Worm (Caenorhabditis elegans): Measurements from ENCODE around the gene fbxb-30.
A peak's percentile ranks its signal among the peaks of the same experiment; 100 is the strongest.
"Not testable (repeated sequence)": the region's sequence is repeated elsewhere in the genome, so short reads cannot be mapped to it uniquely, and the experiment has no call there.

fbxb-30 gene

DNA sequence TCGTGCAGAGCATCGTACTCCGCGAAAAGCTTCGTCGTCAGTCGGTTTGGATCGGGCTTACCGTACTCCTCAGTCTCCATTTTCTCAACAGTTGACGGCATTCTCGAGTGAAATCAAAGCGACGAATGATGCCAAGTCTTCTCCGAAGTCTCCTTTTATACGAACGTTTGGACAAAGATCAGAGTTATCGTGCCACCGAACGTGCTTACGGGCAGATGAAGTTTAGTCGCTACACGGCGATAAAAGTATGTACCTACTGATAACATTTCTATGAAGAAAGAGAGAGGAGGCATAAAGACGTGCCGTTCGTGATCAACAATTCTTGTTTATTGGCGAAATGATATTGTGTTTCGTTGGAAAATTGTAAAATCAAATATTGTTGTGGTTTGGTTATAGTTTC is 5.1 kb upstream of the fbxb-30 start, which contains the start of gene F45D11.14:
F45D11.14 (minus strand) TSS at position 101 of the 400 bp plus-strand sequence.
- TF ChIP-seq bed-3 (GFP tag; optimal IDR thresholded peaks at IDR 0.05); pha-4 (tag; optimal IDR thresholded peaks at IDR 0.05); nhr-28 (tag; optimal IDR thresholded peaks at IDR 0.05): not testable (repeated sequence)

DNA sequence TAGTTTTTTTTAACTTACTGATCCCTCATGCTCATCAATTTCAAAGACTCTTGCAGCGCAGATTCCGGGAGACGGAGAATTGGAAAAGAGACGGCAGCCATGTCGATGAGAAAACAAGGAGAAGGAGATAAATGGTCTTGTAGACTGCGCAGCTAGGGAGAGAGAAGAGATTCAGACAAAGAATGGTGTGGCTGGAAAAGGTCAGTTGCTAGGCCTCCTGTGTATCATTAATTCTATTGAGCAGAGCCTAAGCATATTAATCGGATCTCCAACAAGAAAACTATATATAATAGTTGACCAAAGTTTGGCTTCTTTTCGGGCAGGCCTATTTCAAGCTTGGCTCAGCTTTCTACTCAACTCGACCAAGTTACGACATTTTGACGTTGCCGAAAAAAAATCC is 1.8 kb downstream of the fbxb-30 start, which contains the start of gene fbxb-29:
fbxb-29 (minus strand) TSS at position 101 of the 400 bp plus-strand sequence.
- TF ChIP-seq nhr-76 (tag; optimal IDR thresholded peaks at IDR 0.05) (no peak), unc-39 (tag; optimal IDR thresholded peaks at IDR 0.05) (no peak), elt-1 (tag; optimal IDR thresholded peaks at IDR 0.05; ENCODE audit: borderline replicate concordance, insufficient read depth) (no peak), sptf-1 (tag; optimal IDR thresholded peaks at IDR 0.05) (no peak)

DNA sequence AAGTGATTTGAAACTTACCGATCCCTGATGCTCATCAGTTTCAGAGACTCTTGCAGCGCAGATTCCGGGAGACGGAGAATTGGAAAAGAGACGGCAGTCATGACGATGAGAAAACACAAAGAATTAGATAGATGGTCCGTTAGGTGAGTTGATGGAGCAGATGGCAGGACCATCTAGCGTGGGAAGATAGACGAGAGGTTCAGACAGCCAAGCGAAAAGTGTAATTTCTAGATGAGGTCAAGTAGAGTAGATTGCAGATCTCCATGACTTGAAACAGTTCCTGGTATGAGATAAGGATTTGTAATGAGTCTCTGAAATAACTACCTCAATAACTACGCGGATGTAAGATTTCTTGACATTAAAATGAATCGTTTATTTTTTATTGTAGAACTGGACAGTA is 5.1 kb downstream of the fbxb-30 start, which contains the start of gene F45D11.11:
F45D11.11 (minus strand) TSS at position 101 of the 400 bp plus-strand sequence.
- TF ChIP-seq mab-5 (tag; optimal IDR thresholded peaks at IDR 0.05); elt-1 (tag; optimal IDR thresholded peaks at IDR 0.05; ENCODE audit: borderline replicate concordance, insufficient read depth); lin-13 (tag; optimal IDR thresholded peaks at IDR 0.05): not testable (repeated sequence)

DNA sequence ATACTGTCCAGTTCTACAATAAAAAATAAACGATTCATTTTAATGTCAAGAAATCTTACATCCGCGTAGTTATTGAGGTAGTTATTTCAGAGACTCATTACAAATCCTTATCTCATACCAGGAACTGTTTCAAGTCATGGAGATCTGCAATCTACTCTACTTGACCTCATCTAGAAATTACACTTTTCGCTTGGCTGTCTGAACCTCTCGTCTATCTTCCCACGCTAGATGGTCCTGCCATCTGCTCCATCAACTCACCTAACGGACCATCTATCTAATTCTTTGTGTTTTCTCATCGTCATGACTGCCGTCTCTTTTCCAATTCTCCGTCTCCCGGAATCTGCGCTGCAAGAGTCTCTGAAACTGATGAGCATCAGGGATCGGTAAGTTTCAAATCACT is 7.0 kb downstream of the fbxb-30 start, which contains the start of gene F45D11.7:
F45D11.7 (plus strand) TSS at position 301 of the 400 bp plus-strand sequence.
- not testable (repeated sequence) for TF ChIP-seq hlh-1, lin-13, nhr-2 (tag; optimal IDR thresholded peaks at IDR 0.05)

DNA sequence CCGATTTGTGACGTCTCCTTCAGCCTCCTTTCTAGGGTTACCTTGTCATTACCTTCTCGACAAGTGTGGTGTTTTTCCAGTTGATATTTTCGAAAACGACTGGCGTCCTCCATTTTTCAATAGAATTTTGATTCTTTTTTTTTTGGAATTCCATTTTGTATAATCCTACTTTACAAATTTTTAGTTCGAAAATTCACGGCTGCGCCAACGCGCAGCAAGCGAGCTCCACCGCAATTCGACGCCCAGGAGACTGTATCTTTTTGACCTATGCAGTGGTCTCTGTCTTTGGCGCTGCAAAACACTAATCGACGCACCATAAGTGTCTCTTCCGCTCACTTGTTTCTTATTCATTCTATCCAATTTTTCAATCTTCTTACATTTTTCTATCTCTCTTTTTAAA is 10.0 kb downstream of the fbxb-30 start, which contains the start of gene fbxc-42:
fbxc-42 (plus strand) TSS at position 301 of the 400 bp plus-strand sequence.
- no peak for TF ChIP-seq nhr-28 (tag; optimal IDR thresholded peaks at IDR 0.05)
- no peak for TF ChIP-seq ztf-11 (tag; optimal IDR thresholded peaks at IDR 0.05)
- TF ChIP-seq unc-62 (GFP tag; optimal IDR thresholded peaks at IDR 0.05): no peak
- TF ChIP-seq nhr-12 (tag; optimal IDR thresholded peaks at IDR 0.05): no peak
- TF ChIP-seq lin-13 (tag; optimal IDR thresholded peaks at IDR 0.05): no peak
- no peak for TF ChIP-seq zip-8 (tag; optimal IDR thresholded peaks at IDR 0.05)
- no peak for TF ChIP-seq nhr-2 (tag; optimal IDR thresholded peaks at IDR 0.05)
- TF ChIP-seq hlh-1 (tag; optimal IDR thresholded peaks at IDR 0.05): no peak
- TF ChIP-seq lin-32 (GFP tag; optimal IDR thresholded peaks at IDR 0.05): no peak
- TF ChIP-seq ces-1 (GFP tag; optimal IDR thresholded peaks at IDR 0.05): no peak
- TF ChIP-seq bed-3 (GFP tag; optimal IDR thresholded peaks at IDR 0.05): no peak
- no peak for TF ChIP-seq unc-120 (tag; optimal IDR thresholded peaks at IDR 0.05; ENCODE audit: poor library complexity, severe bottlenecking)
- no peak for TF ChIP-seq blmp-1 (tag; optimal IDR thresholded peaks at IDR 0.05)
- no peak for TF ChIP-seq nhr-76 (tag; optimal IDR thresholded peaks at IDR 0.05)
- no peak for TF ChIP-seq ceh-83 (GFP tag; optimal IDR thresholded peaks at IDR 0.05)
- TF ChIP-seq elt-3 (tag; optimal IDR thresholded peaks at IDR 0.05): no peak

DNA sequence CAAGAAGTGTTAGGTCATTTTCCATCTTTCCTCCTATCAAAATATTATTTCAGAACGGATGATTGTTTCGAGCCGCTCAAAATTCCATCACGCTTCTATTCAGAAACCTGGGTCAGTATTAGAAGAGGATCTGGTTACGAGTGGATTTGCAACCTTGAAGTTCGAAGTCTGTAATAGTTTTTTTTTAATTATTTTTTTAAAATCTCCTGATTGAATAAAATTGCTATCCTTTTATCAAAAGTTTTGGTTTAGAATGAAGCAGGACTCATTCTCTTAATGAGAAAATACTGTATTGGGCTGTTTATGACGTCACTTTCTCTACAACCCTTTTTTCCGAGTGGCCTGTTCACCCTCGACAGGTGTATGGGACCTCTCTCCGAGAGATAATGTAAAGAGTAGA is 12.8 kb downstream of the fbxb-30 start, which contains the start of gene fbxc-39:
fbxc-39 (plus strand) TSS at position 301 of the 400 bp plus-strand sequence.
- TF ChIP-seq elt-1 (tag; optimal IDR thresholded peaks at IDR 0.05; ENCODE audit: borderline replicate concordance, insufficient read depth) (no peak), hlh-1 (tag; optimal IDR thresholded peaks at IDR 0.05) (peak; percentile 22)

DNA sequence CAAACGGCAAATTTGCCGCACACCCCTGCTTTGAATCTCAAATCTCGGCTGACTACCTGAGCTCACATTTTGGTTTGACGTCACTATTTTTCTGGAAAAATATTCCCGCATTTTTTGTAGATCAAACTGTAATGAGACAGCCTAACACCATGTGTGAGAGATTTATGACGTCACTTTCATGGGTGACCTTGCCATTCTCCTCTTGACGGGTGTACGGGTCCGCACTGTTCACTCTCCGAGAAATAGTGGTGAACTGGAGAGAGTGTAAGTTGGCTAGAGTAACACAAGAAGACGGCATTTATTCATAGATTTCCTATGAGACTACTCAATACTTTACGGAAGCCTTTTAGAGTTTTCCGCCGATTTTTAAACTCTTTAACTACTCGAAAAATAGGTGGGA is 15.5 kb downstream of the fbxb-30 start, which contains the start of gene fbxc-40:
fbxc-40 (plus strand) TSS at position 301 of the 400 bp plus-strand sequence.
- not testable (repeated sequence) for TF ChIP-seq hlh-1 (tag; optimal IDR thresholded peaks at IDR 0.05); unc-120 (tag; optimal IDR thresholded peaks at IDR 0.05; ENCODE audit: poor library complexity, severe bottlenecking); unc-39 (tag; optimal IDR thresholded peaks at IDR 0.05)

DNA sequence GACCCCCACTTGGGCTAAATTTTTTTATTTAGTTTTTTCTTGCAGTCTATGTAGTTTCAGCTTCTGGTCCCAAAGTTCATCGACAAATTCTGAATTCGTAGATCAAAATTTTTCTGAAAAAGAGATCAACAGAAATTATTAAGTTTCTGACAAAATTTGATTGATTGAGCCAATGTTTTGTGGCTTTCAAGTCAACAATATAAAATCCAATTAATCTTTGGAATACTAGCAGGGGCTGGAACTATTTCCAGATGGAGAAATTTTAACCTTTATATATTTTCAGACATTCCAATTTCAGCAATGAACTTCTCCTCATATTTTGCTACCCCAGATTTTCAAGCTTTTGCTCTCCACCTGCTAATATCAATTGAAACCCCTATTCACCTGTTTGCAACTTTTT is 18.4 kb downstream of the fbxb-30 start, which contains the start of gene srh-274:
srh-274 (plus strand) TSS at position 301 of the 400 bp plus-strand sequence.
- TF ChIP-seq elt-3 (tag; optimal IDR thresholded peaks at IDR 0.05) (no peak), zip-8 (tag; optimal IDR thresholded peaks at IDR 0.05) (no peak), sem-2 (GFP tag; optimal IDR thresholded peaks at IDR 0.05) (no peak), pha-4 (tag; optimal IDR thresholded peaks at IDR 0.05) (no peak), nhr-237 (tag; optimal IDR thresholded peaks at IDR 0.05) (no peak), sptf-1 (tag; optimal IDR thresholded peaks at IDR 0.05) (no peak), elt-1 (tag; optimal IDR thresholded peaks at IDR 0.05; ENCODE audit: borderline replicate concordance, insufficient read depth) (no peak), cnd-1 (tag; optimal IDR thresholded peaks at IDR 0.05) (no peak), ceh-39 (tag; optimal IDR thresholded peaks at IDR 0.05) (no peak), lin-13 (tag; optimal IDR thresholded peaks at IDR 0.05) (no peak), ceh-83 (GFP tag; optimal IDR thresholded peaks at IDR 0.05) (no peak), ceh-43 (GFP tag; optimal IDR thresholded peaks at IDR 0.05) (no peak)

Data from whole organism, mixed stage, embryonic.